Fruit fly (Drosophila melanogaster) whole organism, embryonic: Measurements from ENCODE around the gene CG14022.

Experiments used
- Aef1 ChIP-seq: fragments of 200-800 bp; sonication (Bioruptor generic); IDR thresholded peaks from 3 replicates; pipeline ENCODE4 v1.3.6; 2022; ENCODE audit warnings: missing biosample characterization, missing genetic modification characterization
- CG12219 ChIP-seq: fragments of 200-800 bp; sonication (Bioruptor generic); optimal IDR thresholded peaks from 3 replicates; lab custom pipeline; 2018; ENCODE audit warnings: missing biosample characterization, mild to moderate bottlenecking, missing genetic modification characterization
- CG12659 ChIP-seq: fragments of 200-800 bp; sonication (Bioruptor generic); optimal IDR thresholded peaks from 3 replicates; lab custom pipeline; 2017; ENCODE audit warnings: mild to moderate bottlenecking, missing biosample characterization, missing genetic modification reagents, missing genetic modification characterization
- CG14014 ChIP-seq: fragments of 200-800 bp; sonication (Bioruptor generic); IDR thresholded peaks from 2 replicates; pipeline ENCODE4 v1.3.6; 2022; ENCODE audit warnings: missing biosample characterization, missing genetic modification characterization
- CG14710 ChIP-seq: fragments of 200-800 bp; sonication (Bioruptor generic); optimal IDR thresholded peaks from 3 replicates; lab custom pipeline; 2019; ENCODE audit warnings: missing biosample characterization, mild to moderate bottlenecking, missing genetic modification characterization, moderate library complexity
- CG16815 ChIP-seq: fragments of 200-800 bp; sonication (Bioruptor generic); optimal IDR thresholded peaks from 3 replicates; lab custom pipeline; 2017; ENCODE audit warnings: missing biosample characterization, mild to moderate bottlenecking, missing genetic modification characterization
- CG17186 ChIP-seq: fragments of 200-800 bp; sonication (Bioruptor generic); optimal IDR thresholded peaks from 3 replicates; lab custom pipeline; 2017; ENCODE audit warnings: missing biosample characterization, missing genetic modification reagents, missing genetic modification characterization
- CG17829 ChIP-seq: fragments of 200-800 bp; optimal IDR thresholded peaks from 2 replicates; lab custom pipeline; 2019; ENCODE audit warnings: missing biosample characterization, mild to moderate bottlenecking, missing genetic modification characterization, moderate library complexity
- CG18262 ChIP-seq: fragments of 200-800 bp; optimal IDR thresholded peaks from 3 replicates; lab custom pipeline; 2019; ENCODE audit warnings: missing biosample characterization, mild to moderate bottlenecking, missing genetic modification characterization, moderate library complexity
- CG2129 ChIP-seq: fragments of 200-800 bp; sonication (Bioruptor generic); IDR thresholded peaks from 2 replicates; pipeline ENCODE4 v1.3.6; 2022; ENCODE audit warnings: missing biosample characterization, missing genetic modification characterization; ENCODE audit not compliant: partially characterized antibody
- CG2712 ChIP-seq: fragments of 200-800 bp; optimal IDR thresholded peaks from 3 replicates; lab custom pipeline; 2019; ENCODE audit warnings: missing biosample characterization, mild to moderate bottlenecking, missing genetic modification characterization, moderate library complexity
- CG3065 ChIP-seq: fragments of 200-800 bp; sonication (Bioruptor generic); optimal IDR thresholded peaks from 2 replicates; lab custom pipeline; 2016; ENCODE audit warnings: missing biosample characterization, missing genetic modification characterization
- CG3726 ChIP-seq: fragments of 200-800 bp; sonication (Bioruptor generic); IDR thresholded peaks from 3 replicates; pipeline ENCODE4, ENCODE4 v1.3.6; 2022; ENCODE audit warnings: missing biosample characterization, missing genetic modification characterization
- CG3847 ChIP-seq: fragments of 200-800 bp; sonication (Bioruptor generic); IDR thresholded peaks from 2 replicates; pipeline ENCODE4 v1.3.6; 2022; ENCODE audit warnings: missing biosample characterization, missing genetic modification characterization
- CG4360 ChIP-seq: fragments of 200-800 bp; sonication (Bioruptor generic); IDR thresholded peaks from 2 replicates; pipeline ENCODE4 v1.3.6; 2022; ENCODE audit warnings: missing biosample characterization, missing genetic modification characterization
- CG4617 ChIP-seq: fragments of 200-800 bp; sonication (Bioruptor generic); optimal IDR thresholded peaks from 3 replicates; lab custom pipeline; 2016; ENCODE audit warnings: missing biosample characterization, missing genetic modification characterization, borderline replicate concordance
- CG5245 ChIP-seq: fragments of 200-800 bp; sonication (Bioruptor generic); optimal IDR thresholded peaks from 3 replicates; lab custom pipeline; 2016; ENCODE audit warnings: missing biosample characterization, missing genetic modification characterization
- CG7963 ChIP-seq: fragments of 200-800 bp; sonication (Bioruptor generic); IDR thresholded peaks from 3 replicates; pipeline ENCODE4 v1.3.6; 2022; ENCODE audit warnings: missing biosample characterization, missing genetic modification characterization; ENCODE audit not compliant: partially characterized antibody
- CG8290 ChIP-seq, 3 experiments: fragments of 200-800 bp; sonication (Bioruptor generic); optimal IDR thresholded peaks; 2 replicates each; lab custom pipeline; 2016 to 2019; ENCODE audit warnings: missing biosample characterization in 3 of 3, missing genetic modification characterization in 3 of 3, mild to moderate bottlenecking in 2 of 3, moderate library complexity in 1 of 3
- CG9609 ChIP-seq: fragments of 200-800 bp; sonication (Bioruptor generic); optimal IDR thresholded peaks from 3 replicates; lab custom pipeline; 2016; ENCODE audit warnings: missing biosample characterization, missing genetic modification characterization
- CrebB ChIP-seq: fragments of 200-800 bp; sonication (Bioruptor generic); optimal IDR thresholded peaks from 3 replicates; lab custom pipeline; 2018; ENCODE audit warnings: missing biosample characterization, mild to moderate bottlenecking, missing genetic modification characterization
- E2f2 ChIP-seq: fragments of 200-800 bp; sonication (Bioruptor generic); IDR thresholded peaks from 2 replicates; pipeline ENCODE4 v1.3.6; 2022; ENCODE audit warnings: missing biosample characterization, missing genetic modification characterization
- H2.0 ChIP-seq: fragments of 200-800 bp; sonication (Bioruptor generic); IDR thresholded peaks from 2 replicates; pipeline ENCODE4 v1.3.6; 2022; ENCODE audit warnings: missing biosample characterization, missing genetic modification characterization
- MBD-R2 ChIP-seq: fragments of 200-800 bp; sonication (Bioruptor generic); IDR thresholded peaks from 2 replicates; pipeline ENCODE4 v1.3.6; 2022; ENCODE audit warnings: missing biosample characterization, missing genetic modification characterization
- NfI ChIP-seq: fragments of 200-800 bp; sonication (Bioruptor generic); optimal IDR thresholded peaks from 3 replicates; lab custom pipeline; 2018; ENCODE audit warnings: missing biosample characterization, mild to moderate bottlenecking, missing genetic modification characterization, moderate library complexity
- Oli ChIP-seq: fragments of 200-800 bp; sonication (Bioruptor generic); optimal IDR thresholded peaks from 2 replicates; lab custom pipeline; 2018; ENCODE audit warnings: missing biosample characterization, mild to moderate bottlenecking, missing genetic modification characterization, moderate library complexity
- Sry-β ChIP-seq: fragments of 200-800 bp; sonication (Bioruptor generic); optimal IDR thresholded peaks from 2 replicates; lab custom pipeline; 2018; ENCODE audit warnings: missing biosample characterization, mild to moderate bottlenecking, missing genetic modification characterization, moderate library complexity
- TFAM ChIP-seq: fragments of 200-800 bp; sonication (Bioruptor generic); optimal IDR thresholded peaks from 2 replicates; lab custom pipeline; 2017; ENCODE audit warnings: missing biosample characterization, missing genetic modification characterization, inconsistent platforms
- ase ChIP-seq: fragments of 200-800 bp; sonication (Bioruptor generic); IDR thresholded peaks from 3 replicates; pipeline ENCODE4 v1.3.6; 2022; ENCODE audit warnings: missing biosample characterization, missing genetic modification characterization
- dm ChIP-seq: fragments of 200-800 bp; sonication (Bioruptor generic); optimal IDR thresholded peaks from 3 replicates; lab custom pipeline; 2016; ENCODE audit warnings: missing biosample characterization, missing genetic modification characterization
- dmrt11E ChIP-seq: fragments of 200-800 bp; sonication (Bioruptor generic); optimal IDR thresholded peaks from 3 replicates; lab custom pipeline; 2018; ENCODE audit warnings: missing biosample characterization, mild to moderate bottlenecking, missing genetic modification characterization, moderate library complexity
- grau ChIP-seq: fragments of 200-800 bp; optimal IDR thresholded peaks from 3 replicates; lab custom pipeline; 2019; ENCODE audit warnings: missing biosample characterization, mild to moderate bottlenecking, missing genetic modification characterization, moderate library complexity
- maf-S ChIP-seq: fragments of 200-800 bp; sonication (Bioruptor generic); optimal IDR thresholded peaks from 2 replicates; lab custom pipeline; 2016; ENCODE audit warnings: missing biosample characterization, missing genetic modification characterization
- nmo ChIP-seq: fragments of 200-800 bp; sonication (Bioruptor generic); optimal IDR thresholded peaks from 2 replicates; lab custom pipeline; 2018; ENCODE audit warnings: missing biosample characterization, mild to moderate bottlenecking, missing genetic modification characterization, moderate library complexity
- pan ChIP-seq, 4 experiments: fragments of >200 bp in 3 of 4; fragments of 200-800 bp in 1 of 4; sonication (Bioruptor generic) in 1 of 4; optimal IDR thresholded peaks in 3 of 4; IDR thresholded peaks in 1 of 4; 2 replicates each; pipeline versions ENCODE4 v1.3.6 to Lab custom; 2017 to 2022; ENCODE audit warnings: missing biosample characterization in 2 of 4, missing genetic modification characterization in 2 of 4, mixed read lengths in 1 of 4
- pum ChIP-seq: fragments of 200-800 bp; sonication (Bioruptor generic); optimal IDR thresholded peaks from 2 replicates; lab custom pipeline; 2016; ENCODE audit warnings: missing biosample characterization, missing genetic modification characterization
- row ChIP-seq: fragments of 200-800 bp; sonication (Bioruptor generic); IDR thresholded peaks from 3 replicates; pipeline ENCODE4 v1.3.6; 2022; ENCODE audit warnings: missing biosample characterization, missing genetic modification characterization
- sens ChIP-seq: fragments of 200-800 bp; sonication (Bioruptor generic); peaks from one replicate; lab custom pipeline; 2016; ENCODE audit warnings: missing biosample characterization, missing genetic modification characterization
- sisA ChIP-seq: fragments of 200-800 bp; sonication (Bioruptor generic); IDR thresholded peaks from 2 replicates; pipeline ENCODE4 v1.3.6; 2022; ENCODE audit warnings: missing biosample characterization, missing genetic modification characterization
- slbo ChIP-seq: fragments of 200-800 bp; sonication (Bioruptor generic); IDR thresholded peaks from 2 replicates; pipeline ENCODE4 v1.3.6; 2022; ENCODE audit warnings: missing biosample characterization, missing genetic modification characterization
- sr ChIP-seq: fragments of 200-800 bp; sonication (Bioruptor generic); IDR thresholded peaks from 3 replicates; pipeline ENCODE4 v1.3.6; 2022; ENCODE audit warnings: missing biosample characterization, missing genetic modification characterization
- tin ChIP-seq: fragments of 200-800 bp; sonication (Bioruptor generic); optimal IDR thresholded peaks from 3 replicates; lab custom pipeline; 2016; ENCODE audit warnings: missing biosample characterization, missing genetic modification characterization
- tna ChIP-seq: fragments of 200-800 bp; sonication (Bioruptor generic); IDR thresholded peaks from 2 replicates; pipeline ENCODE4 v1.3.6; 2022; ENCODE audit warnings: missing biosample characterization, missing genetic modification characterization; ENCODE audit not compliant: partially characterized antibody
- ttk ChIP-seq: fragments of 200-800 bp; sonication (Bioruptor generic); IDR thresholded peaks from 2 replicates; pipeline ENCODE4 v2.1.2; 2022; ENCODE audit warnings: missing biosample characterization, missing genetic modification characterization
- vnd ChIP-seq: fragments of 200-800 bp; sonication (Bioruptor generic); IDR thresholded peaks from 3 replicates; pipeline ENCODE4 v1.3.6; 2022; ENCODE audit warnings: missing biosample characterization, missing genetic modification characterization; ENCODE audit not compliant: partially characterized antibody
- vvl ChIP-seq: fragments of 200-800 bp; sonication (Bioruptor generic); IDR thresholded peaks from 2 replicates; pipeline ENCODE4 v1.3.6; 2022; ENCODE audit warnings: missing biosample characterization, missing genetic modification characterization
- zfh1 ChIP-seq: fragments of 200-800 bp; sonication (Bioruptor generic); IDR thresholded peaks from 3 replicates; pipeline ENCODE4 v1.3.6; 2022; ENCODE audit warnings: missing biosample characterization, missing genetic modification characterization

Gene CG14022

DNA sequence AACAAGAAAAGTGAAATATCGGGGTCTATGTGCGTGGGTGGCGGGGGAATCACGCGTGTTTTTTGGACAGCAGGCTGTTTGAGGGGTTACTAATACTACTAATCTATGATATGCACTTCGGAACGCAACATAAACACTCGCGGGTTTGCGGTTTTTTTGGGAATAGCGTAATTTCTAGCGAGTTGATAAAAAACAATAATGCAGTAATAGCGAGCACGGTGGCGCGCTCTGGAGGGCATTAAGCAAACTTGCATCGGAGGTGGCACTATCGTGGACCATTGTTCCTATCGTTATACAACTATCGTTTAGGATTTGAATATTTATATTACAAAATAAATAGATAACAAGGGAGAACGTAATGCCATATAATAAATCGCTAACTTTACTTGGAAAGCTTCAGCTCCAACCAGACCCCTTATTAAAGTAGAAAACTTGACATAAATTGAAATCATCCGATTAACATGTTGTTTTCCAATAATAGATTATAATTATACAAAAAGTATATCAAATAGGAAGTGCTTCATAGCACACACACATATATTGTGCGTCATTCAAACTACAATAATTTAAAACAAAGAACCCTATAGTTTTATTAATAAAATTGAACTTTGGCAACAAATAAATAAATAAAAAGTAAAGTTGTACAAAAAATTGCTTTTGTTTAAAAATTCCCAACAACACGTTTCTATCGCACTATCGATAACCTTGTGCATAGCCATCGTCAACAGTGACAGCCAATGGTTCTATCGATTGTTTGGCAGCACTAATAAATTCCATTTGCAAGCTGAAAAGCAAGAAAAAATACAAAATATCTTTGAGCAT, 50.2 kb downstream of the CG14022 start, which contains the start of the genes Nin and Bub1 (continued):
- TF ChIP-seq CG4360 (GFP tag; lab: Robert Waterston, UW) (peak; percentile 20; the same call in 1 of the 2 replicates), vvl (peak; percentile 69), CrebB (no peak), slbo (GFP tag; lab: Robert Waterston, UW) (peak; percentile 81), row (GFP tag; lab: Robert Waterston, UW) (peak; percentile 91), CG17829 (tag; lab: Kevin White, UChicago) (peak; percentile 34), CG17186 (GFP tag; lab: Kevin White, UChicago) (peak; percentile 18), sens (GFP tag; lab: Kevin White, UChicago) (peak; percentile 85), dmrt11E (tag; lab: Kevin White, UChicago) (no peak), sr (GFP tag; lab: Robert Waterston, UW) (peak; percentile 73; the same call in 2 of the 3 replicates), CG14710 (peak; percentile 64), CG3847 (peak; percentile 57), TFAM (GFP tag; lab: Kevin White, UChicago) (no peak), CG14014 (GFP tag; lab: Robert Waterston, UW) (peak; percentile 41; the same call in 1 of the 2 replicates), CG18262 (peak; percentile 30), CG5245 (peak; percentile 22), NfI (GFP tag; lab: Kevin White, UChicago) (peak; percentile 8), tna (GFP tag; lab: Robert Waterston, UW) (peak; percentile 46), CG9609 (GFP tag; lab: Kevin White, UChicago) (no peak), sisA (GFP tag; lab: Robert Waterston, UW) (peak; percentile 37; the same call in 1 of the 2 replicates), nmo (GFP tag; lab: Kevin White, UChicago) (peak; percentile 49), CG8290 (GFP tag; optimal IDR thresholded peaks at IDR 0.05; lab: Kevin White, UChicago) (peak; percentile 4), CG8290 (tag; optimal IDR thresholded peaks at IDR 0.05; lab: Kevin White, UChicago) (no peak), H2.0 (GFP tag; lab: Robert Waterston, UW) (0 out of 2 replicates have a peak, but pooled peaks have one; percentile 19), CG2129 (GFP tag; lab: Robert Waterston, UW) (peak; percentile 64; the same call in 1 of the 2 replicates), CG4617 (peak; percentile 76), vnd (peak; percentile 86), CG3065 (GFP tag; lab: Kevin White, UChicago) (no peak), maf-S (no peak), grau (tag; lab: Kevin White, UChicago) (peak; percentile 25), CG16815 (GFP tag; lab: Kevin White, UChicago) (peak; percentile 29), ase (GFP tag; lab: Robert Waterston, UW) (0 out of 3 replicates have a peak, but pooled peaks have one; percentile 35), CG2712 (tag; lab: Kevin White, UChicago) (peak; percentile 36), ttk (GFP tag; lab: Robert Waterston, UW) (0 out of 2 replicates have a peak, but pooled peaks have one; percentile 21), CG12219 (no peak), pum (GFP tag; lab: Kevin White, UChicago) (no peak), dm (GFP tag; lab: Kevin White, UChicago) (peak; percentile 21), Aef1 (GFP tag; lab: Robert Waterston, UW) (peak; percentile 39), MBD-R2 (GFP tag; lab: Robert Waterston, UW) (peak; percentile 49), pan (optimal IDR thresholded peaks at IDR 0.05; lab: Kevin White, UChicago) (no peak), pan (GFP tag; optimal IDR thresholded peaks at IDR 0.05 in 1 of 2, IDR thresholded peaks at IDR 0.05 in 1 of 2) (no peak), Sry-β (GFP tag; lab: Kevin White, UChicago) (peak; percentile 43), zfh1 (0 out of 3 replicates have a peak, but pooled peaks have one; percentile 42), Oli (peak; percentile 27), tin (GFP tag; lab: Kevin White, UChicago) (peak; percentile 43), CG12659 (peak; percentile 42), CG3726 (no peak), CG7963 (GFP tag; lab: Robert Waterston, UW) (peak; percentile 81), E2f2 (GFP tag; lab: Robert Waterston, UW) (peak; percentile 47)
